Fruit fly (Drosophila melanogaster) whole organism, embryonic: Measurements from ENCODE around the gene Clk.

Experiments
- Atf6 ChIP-seq: fragments of 200-800 bp; sonication (Bioruptor generic); IDR thresholded peaks from 2 replicates; pipeline ENCODE4 v1.3.6; 2022; ENCODE audit warnings: missing biosample characterization, missing genetic modification characterization
- Bteb2 ChIP-seq: fragments of 200-800 bp; sonication (Bioruptor generic); optimal IDR thresholded peaks from 2 replicates; lab custom pipeline; 2016; ENCODE audit warnings: missing biosample characterization, missing genetic modification characterization
- CG1024 ChIP-seq: fragments of 200-800 bp; sonication (Bioruptor generic); IDR thresholded peaks from 2 replicates; pipeline ENCODE4 v1.3.6; 2022; ENCODE audit warnings: missing biosample characterization, missing genetic modification characterization
- CG10979 ChIP-seq: fragments of 200-800 bp; sonication (Bioruptor generic); optimal IDR thresholded peaks from 2 replicates; lab custom pipeline; 2018; ENCODE audit warnings: missing biosample characterization, mild to moderate bottlenecking, missing genetic modification characterization, moderate library complexity
- CG11085 ChIP-seq: fragments of 200-800 bp; sonication (Bioruptor generic); IDR thresholded peaks from 2 replicates; pipeline ENCODE4 v1.3.6; 2022; ENCODE audit warnings: missing biosample characterization, missing genetic modification characterization
- CG11247 ChIP-seq: fragments of 200-800 bp; sonication (Bioruptor generic); IDR thresholded peaks from 2 replicates; pipeline ENCODE4 v1.3.6; 2022; ENCODE audit warnings: missing biosample characterization, missing genetic modification characterization
- CG12236 ChIP-seq: fragments of 200-800 bp; sonication (Bioruptor generic); optimal IDR thresholded peaks from 2 replicates; lab custom pipeline; 2016; ENCODE audit warnings: missing biosample characterization, missing genetic modification characterization
- CG12769 ChIP-seq: fragments of 200-800 bp; sonication (Bioruptor generic); optimal IDR thresholded peaks from 2 replicates; lab custom pipeline; 2019; ENCODE audit warnings: missing biosample characterization, mild to moderate bottlenecking, missing genetic modification characterization, moderate library complexity
- CG1792 ChIP-seq: fragments of 200-800 bp; sonication (Bioruptor generic); optimal IDR thresholded peaks from 2 replicates; lab custom pipeline; 2016; ENCODE audit warnings: missing biosample characterization, missing genetic modification characterization
- CG2199 ChIP-seq: fragments of 200-800 bp; sonication (Bioruptor generic); IDR thresholded peaks from 3 replicates; pipeline ENCODE4 v1.3.6; 2022; ENCODE audit warnings: missing biosample characterization, missing genetic modification characterization
- CG2875 ChIP-seq: fragments of 200-800 bp; sonication (Bioruptor generic); optimal IDR thresholded peaks from 2 replicates; lab custom pipeline; 2017; ENCODE audit warnings: missing biosample characterization, mild to moderate bottlenecking, missing genetic modification characterization, missing genetic modification reagents
- CG30403 ChIP-seq: fragments of 200-800 bp; sonication (Bioruptor generic); optimal IDR thresholded peaks from 3 replicates; lab custom pipeline; 2016; ENCODE audit warnings: missing biosample characterization, missing genetic modification characterization
- CG3847 ChIP-seq: fragments of 200-800 bp; sonication (Bioruptor generic); IDR thresholded peaks from 2 replicates; pipeline ENCODE4 v1.3.6; 2022; ENCODE audit warnings: missing biosample characterization, missing genetic modification characterization
- CG7963 ChIP-seq: fragments of 200-800 bp; sonication (Bioruptor generic); IDR thresholded peaks from 3 replicates; pipeline ENCODE4 v1.3.6; 2022; ENCODE audit warnings: missing biosample characterization, missing genetic modification characterization; ENCODE audit not compliant: partially characterized antibody
- D ChIP-seq, 2 experiments: fragments of 200-800 bp in 1 of 2; fragments of >200 bp in 1 of 2; sonication (Bioruptor generic) in 1 of 2; optimal IDR thresholded peaks; 2 replicates in 1 of 2; 3 replicates in 1 of 2; lab custom pipeline; 2017; ENCODE audit warnings: mild to moderate bottlenecking in 1 of 2, missing biosample characterization in 1 of 2, missing genetic modification characterization in 1 of 2, missing genetic modification reagents in 1 of 2
- Dip3 ChIP-seq: fragments of 200-800 bp; sonication (Bioruptor generic); optimal IDR thresholded peaks from 3 replicates; lab custom pipeline; 2016; ENCODE audit warnings: missing biosample characterization, missing genetic modification characterization
- Doc2 ChIP-seq: fragments of 200-800 bp; sonication (Bioruptor generic); IDR thresholded peaks from 2 replicates; pipeline ENCODE4 v1.3.6; 2022; ENCODE audit warnings: missing biosample characterization, missing genetic modification characterization
- Dp ChIP-seq: fragments of 200-800 bp; sonication (Bioruptor generic); optimal IDR thresholded peaks from 2 replicates; lab custom pipeline; 2018; ENCODE audit warnings: missing biosample characterization, mild to moderate bottlenecking, missing genetic modification characterization, moderate library complexity
- H15 ChIP-seq: fragments of 200-800 bp; sonication (Bioruptor generic); IDR thresholded peaks from 3 replicates; pipeline ENCODE4 v1.3.6; 2022; ENCODE audit warnings: missing biosample characterization, missing genetic modification characterization
- HLH3B ChIP-seq: fragments of 200-800 bp; sonication (Bioruptor generic); IDR thresholded peaks from 2 replicates; pipeline ENCODE4 v1.3.6; 2022; ENCODE audit warnings: missing biosample characterization, missing genetic modification characterization
- Hmx ChIP-seq: fragments of 200-800 bp; sonication (Bioruptor generic); optimal IDR thresholded peaks from 2 replicates; lab custom pipeline; 2016; ENCODE audit warnings: missing biosample characterization, missing genetic modification characterization
- Hr51 ChIP-seq, 2 experiments: fragments of 200-800 bp; sonication (Bioruptor generic); optimal IDR thresholded peaks; 2 replicates in 1 of 2; 3 replicates in 1 of 2; lab custom pipeline; 2016 to 2018; ENCODE audit warnings: missing biosample characterization in 2 of 2, missing genetic modification characterization in 2 of 2, mild to moderate bottlenecking in 1 of 2, moderate library complexity in 1 of 2
- Med ChIP-seq: fragments of 200-800 bp; sonication (Bioruptor generic); peaks from one replicate; lab custom pipeline; 2016; ENCODE audit warnings: missing biosample characterization, missing genetic modification characterization, mild to moderate bottlenecking, inconsistent platforms, moderate library complexity
- Opbp ChIP-seq: fragments of 200-800 bp; sonication (Bioruptor generic); IDR thresholded peaks from 3 replicates; pipeline ENCODE4 v1.3.6; 2022; ENCODE audit warnings: missing biosample characterization, missing genetic modification characterization; ENCODE audit not compliant: partially characterized antibody
- Sry-δ ChIP-seq: fragments of 200-800 bp; sonication (Bioruptor generic); optimal IDR thresholded peaks from 2 replicates; lab custom pipeline; 2016; ENCODE audit warnings: missing biosample characterization, missing genetic modification characterization
- TFAM ChIP-seq: fragments of 200-800 bp; sonication (Bioruptor generic); optimal IDR thresholded peaks from 2 replicates; lab custom pipeline; 2017; ENCODE audit warnings: missing biosample characterization, missing genetic modification characterization, inconsistent platforms
- Trl ChIP-seq, 3 experiments: fragments of >200 bp in 2 of 3; fragments of 200-800 bp in 1 of 3; sonication (Bioruptor generic) in 1 of 3; optimal IDR thresholded peaks; 2 replicates in 1 of 3; 3 replicates in 2 of 3; lab custom pipeline; 2016 to 2017; ENCODE audit warnings: missing biosample characterization in 1 of 3, missing genetic modification characterization in 1 of 3
- Xrp1 ChIP-seq: fragments of 200-800 bp; sonication (Bioruptor generic); IDR thresholded peaks from 2 replicates; pipeline ENCODE4 v1.3.6; 2022; ENCODE audit warnings: missing biosample characterization, missing genetic modification characterization
- al ChIP-seq: fragments of 200-800 bp; sonication (Bioruptor generic); IDR thresholded peaks from 2 replicates; pipeline ENCODE4 v1.3.6; 2022; ENCODE audit warnings: missing biosample characterization, missing genetic modification characterization
- bbx ChIP-seq: fragments of 200-800 bp; sonication (Bioruptor generic); IDR thresholded peaks from 2 replicates; pipeline ENCODE4 v1.3.6; 2022; ENCODE audit warnings: missing biosample characterization, missing genetic modification characterization; ENCODE audit not compliant: partially characterized antibody
- cad ChIP-seq: fragments of >200 bp; optimal IDR thresholded peaks from 2 replicates; lab custom pipeline; 2017; ENCODE audit warnings: missing biosample characterization, missing genetic modification characterization
- chn ChIP-seq: fragments of 200-800 bp; sonication (Bioruptor generic); optimal IDR thresholded peaks from 2 replicates; lab custom pipeline; 2016; ENCODE audit warnings: missing biosample characterization, missing genetic modification characterization
- crc ChIP-seq: fragments of 200-800 bp; sonication (Bioruptor generic); optimal IDR thresholded peaks from 2 replicates; lab custom pipeline; 2016; ENCODE audit warnings: missing biosample characterization, missing genetic modification characterization
- en ChIP-seq: fragments of 200-800 bp; sonication (Bioruptor generic); optimal IDR thresholded peaks from 2 replicates; lab custom pipeline; 2016; ENCODE audit warnings: missing biosample characterization, missing genetic modification characterization
- eve ChIP-seq, 2 experiments: fragments of >200 bp; optimal IDR thresholded peaks; 2 replicates each; lab custom pipeline; 2017; ENCODE audit warnings: missing biosample characterization in 2 of 2, missing genetic modification characterization in 2 of 2
- fru ChIP-seq: fragments of >200 bp; optimal IDR thresholded peaks from 2 replicates; lab custom pipeline; 2017
- grau ChIP-seq: fragments of 200-800 bp; optimal IDR thresholded peaks from 3 replicates; lab custom pipeline; 2019; ENCODE audit warnings: missing biosample characterization, mild to moderate bottlenecking, missing genetic modification characterization, moderate library complexity
- ind ChIP-seq: fragments of 200-800 bp; sonication (Bioruptor generic); optimal IDR thresholded peaks from 3 replicates; lab custom pipeline; 2016; ENCODE audit warnings: missing biosample characterization, missing genetic modification characterization
- jumu ChIP-seq: fragments of 200-800 bp; sonication (Bioruptor generic); optimal IDR thresholded peaks from 3 replicates; lab custom pipeline; 2016; ENCODE audit warnings: missing biosample characterization, missing genetic modification characterization
- nau ChIP-seq: fragments of 200-800 bp; sonication (Bioruptor generic); optimal IDR thresholded peaks from 3 replicates; lab custom pipeline; 2017; ENCODE audit warnings: missing biosample characterization, mild to moderate bottlenecking, missing genetic modification characterization, missing genetic modification reagents
- nerfin-2 ChIP-seq: fragments of 200-800 bp; sonication (Bioruptor generic); IDR thresholded peaks from 2 replicates; pipeline ENCODE4 v1.3.6; 2022; ENCODE audit warnings: missing biosample characterization, missing genetic modification characterization; ENCODE audit not compliant: partially characterized antibody
- pnt ChIP-seq: fragments of 200-800 bp; sonication (Bioruptor generic); optimal IDR thresholded peaks from 3 replicates; lab custom pipeline; 2016; ENCODE audit warnings: missing biosample characterization, missing genetic modification characterization
- rib ChIP-seq: fragments of 200-800 bp; sonication (Bioruptor generic); IDR thresholded peaks from 2 replicates; pipeline ENCODE4 v1.3.6; 2022; ENCODE audit warnings: missing biosample characterization, missing genetic modification characterization
- sens-2 ChIP-seq: fragments of 200-800 bp; sonication (Bioruptor generic); IDR thresholded peaks from 2 replicates; pipeline ENCODE4 v1.3.6; 2022; ENCODE audit warnings: missing biosample characterization, missing genetic modification characterization
- sqz ChIP-seq: fragments of 200-800 bp; sonication (Bioruptor generic); optimal IDR thresholded peaks from 3 replicates; lab custom pipeline; 2018; ENCODE audit warnings: missing biosample characterization, mild to moderate bottlenecking, missing genetic modification characterization
- tap ChIP-seq: fragments of 200-800 bp; optimal IDR thresholded peaks from 3 replicates; lab custom pipeline; 2019; ENCODE audit warnings: missing biosample characterization, mild to moderate bottlenecking, missing genetic modification characterization, moderate library complexity
- tgo ChIP-seq: fragments of 200-800 bp; sonication (Bioruptor generic); IDR thresholded peaks from 3 replicates; pipeline ENCODE4 v1.3.6; 2022; ENCODE audit warnings: missing biosample characterization, missing genetic modification characterization
- tll ChIP-seq, 2 experiments: fragments of 200-800 bp in 1 of 2; fragments of >200 bp in 1 of 2; sonication (Bioruptor generic) in 1 of 2; optimal IDR thresholded peaks; 2 replicates each; lab custom pipeline; 2017 to 2019; ENCODE audit warnings: missing biosample characterization in 2 of 2, missing genetic modification characterization in 2 of 2, mild to moderate bottlenecking in 1 of 2, moderate library complexity in 1 of 2
- vfl ChIP-seq: fragments of 200-800 bp; sonication (Bioruptor generic); optimal IDR thresholded peaks from 2 replicates; lab custom pipeline; 2016; ENCODE audit warnings: missing biosample characterization, missing genetic modification characterization

Clk gene

DNA sequence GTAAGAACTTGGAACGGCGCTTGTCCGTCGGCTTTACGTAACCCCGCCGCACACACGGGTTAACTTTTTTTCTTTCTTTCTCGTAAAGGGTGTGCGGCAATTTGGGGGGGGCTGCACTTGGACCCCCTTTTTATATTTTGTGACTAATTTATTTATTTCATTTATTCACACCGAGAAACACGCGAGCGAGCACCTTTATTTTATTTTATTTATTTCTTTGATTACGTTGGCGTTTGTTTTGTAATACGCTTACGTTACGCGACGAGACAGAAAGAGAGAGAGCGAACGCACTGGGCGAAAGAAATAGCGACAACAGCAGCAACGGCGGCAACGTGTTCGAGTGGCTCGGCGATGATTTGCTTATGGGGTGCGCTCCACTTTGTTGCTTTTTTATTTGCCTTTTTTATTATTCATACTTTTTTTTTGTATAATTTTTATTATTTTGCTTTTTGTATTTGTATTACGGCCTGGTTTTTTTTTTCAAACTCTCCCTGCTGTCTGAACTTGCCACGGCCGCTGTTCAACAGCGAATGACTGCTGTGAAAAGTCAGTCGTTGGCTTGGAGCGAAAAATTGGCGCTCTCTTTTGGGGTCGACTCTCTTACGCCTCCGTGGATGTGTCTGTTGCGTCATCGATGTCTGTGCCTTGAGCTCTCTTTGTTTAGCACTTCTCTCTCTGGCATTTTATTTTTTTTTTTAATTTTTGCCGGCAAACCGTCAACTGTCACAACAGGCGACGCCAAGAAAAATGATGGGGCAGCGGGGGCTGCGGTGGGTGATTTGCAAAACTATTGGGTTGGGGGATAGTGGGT is 34.1 kb upstream of the Clk start, which contains the start of gene CG32369 (continued):
- no peak for TF ChIP-seq nerfin-2 (GFP tag; lab: Robert Waterston, UW)
- TF ChIP-seq pnt (GFP tag; lab: Kevin White, UChicago) = no peak
- TF ChIP-seq CG1024 (GFP tag; lab: Robert Waterston, UW) = no peak
- TF ChIP-seq CG2875 (GFP tag; lab: Kevin White, UChicago) = no peak
- TF ChIP-seq ind = no peak
- peak; percentile 93 to 98 for TF ChIP-seq Trl (optimal IDR thresholded peaks at IDR 0.05; lab: Kevin White, UChicago)
- peak; percentile 25 for TF ChIP-seq Trl (GFP tag; optimal IDR thresholded peaks at IDR 0.05; lab: Kevin White, UChicago)
- TF ChIP-seq tll (GFP tag; optimal IDR thresholded peaks at IDR 0.05; lab: Kevin White, UChicago) = no peak
- no peak for TF ChIP-seq sens-2
- no peak for TF ChIP-seq jumu (GFP tag; lab: Kevin White, UChicago)
- no peak for TF ChIP-seq Doc2 (GFP tag; lab: Robert Waterston, UW)
- TF ChIP-seq CG11247 (GFP tag; lab: Robert Waterston, UW) = no peak
- TF ChIP-seq Xrp1 (GFP tag; lab: Robert Waterston, UW) = 0 out of 2 replicates have a peak, but pooled peaks have one; percentile 22
- TF ChIP-seq CG10979 (tag; lab: Kevin White, UChicago) = no peak
- no peak for TF ChIP-seq Hmx (GFP tag; lab: Kevin White, UChicago)
- peak; percentile 50 for TF ChIP-seq nau (GFP tag; lab: Kevin White, UChicago)
- peak in 1 of 2 experiments; percentile 53 for TF ChIP-seq Hr51 (GFP tag; optimal IDR thresholded peaks at IDR 0.05; lab: Kevin White, UChicago)
- TF ChIP-seq chn (GFP tag; lab: Kevin White, UChicago) = peak; percentile 24
- peak; percentile 47; the same call in 1 of the 2 replicates for TF ChIP-seq HLH3B (GFP tag; lab: Robert Waterston, UW)
- TF ChIP-seq CG1792 (GFP tag; lab: Kevin White, UChicago) = no peak
- TF ChIP-seq CG2199 (GFP tag; lab: Robert Waterston, UW) = no peak
- no peak for TF ChIP-seq TFAM (GFP tag; lab: Kevin White, UChicago)
- no peak for TF ChIP-seq CG30403 (GFP tag; lab: Kevin White, UChicago)
- no peak for TF ChIP-seq CG11085 (GFP tag; lab: Robert Waterston, UW)
- TF ChIP-seq rib (GFP tag; lab: Robert Waterston, UW) = peak; percentile 85
- no peak for TF ChIP-seq Bteb2 (GFP tag; lab: Kevin White, UChicago)
- no peak for TF ChIP-seq vfl (GFP tag; lab: Kevin White, UChicago)
- no peak for TF ChIP-seq CG12236 (GFP tag; lab: Kevin White, UChicago)
- TF ChIP-seq eve (GFP tag; optimal IDR thresholded peaks at IDR 0.05; lab: Kevin White, UChicago) = no peak
- peak; percentile 13 for TF ChIP-seq tap (tag; lab: Kevin White, UChicago)
- no peak for TF ChIP-seq D (optimal IDR thresholded peaks at IDR 0.05; lab: Kevin White, UChicago)
- no peak for TF ChIP-seq D (GFP tag; optimal IDR thresholded peaks at IDR 0.05; lab: Kevin White, UChicago)
- no peak for TF ChIP-seq CG12769 (tag; lab: Kevin White, UChicago)
- TF ChIP-seq sqz (GFP tag; lab: Kevin White, UChicago) = peak; percentile 79
- no peak for TF ChIP-seq en
- TF ChIP-seq CG7963 (GFP tag; lab: Robert Waterston, UW) = 0 out of 3 replicates have a peak, but pooled peaks have one; percentile 25
- no peak for TF ChIP-seq cad (GFP tag; lab: Kevin White, UChicago)
- TF ChIP-seq fru (lab: Kevin White, UChicago) = no peak
- peak; percentile 61 for TF ChIP-seq Atf6 (GFP tag; lab: Robert Waterston, UW)
- no peak for TF ChIP-seq Dp (GFP tag; lab: Kevin White, UChicago)
- no peak for TF ChIP-seq H15 (GFP tag; lab: Robert Waterston, UW)
- no peak for TF ChIP-seq Sry-δ
- TF ChIP-seq bbx (GFP tag; lab: Robert Waterston, UW) = no peak; the same call in 1 of the 2 replicates
- peak; percentile 44; the same call in 1 of the 3 replicates for TF ChIP-seq tgo (GFP tag; lab: Robert Waterston, UW)
- no peak for TF ChIP-seq grau
- TF ChIP-seq crc = no peak
- no peak for TF ChIP-seq Dip3 (GFP tag; lab: Kevin White, UChicago)
- TF ChIP-seq Med (GFP tag; lab: Kevin White, UChicago) = peak; percentile 87
- no peak; the same call in 2 of the 3 replicates for TF ChIP-seq Opbp (GFP tag; lab: Robert Waterston, UW)
- TF ChIP-seq CG3847 = no peak
- no peak for TF ChIP-seq al (GFP tag; lab: Robert Waterston, UW)
